Worm (Caenorhabditis elegans) whole organism, L2 larva: Measurements from ENCODE around the gene Y54F10BM.20.
A peak's percentile ranks its signal among the peaks of the same experiment; 100 is the strongest.

Source experiments
- C34F6.9 ChIP-seq: fragments of 150-350 bp; optimal IDR thresholded peaks from 2 replicates; lab custom pipeline; 2014; ENCODE audit warnings: missing biosample characterization, missing genetic modification characterization
- F13H6.1 ChIP-seq: sonication (generic microtip); optimal IDR thresholded peaks from 2 replicates; lab custom pipeline; 2016; ENCODE audit warnings: missing genetic modification characterization, missing compliant biosample characterization
- Y55F3AM.14 ChIP-seq: fragments of 200-800 bp; sonication (Bioruptor generic); optimal IDR thresholded peaks from 2 replicates; lab custom pipeline; 2018; ENCODE audit warnings: mild to moderate bottlenecking, missing genetic modification characterization, missing compliant biosample characterization
- ZK546.5 ChIP-seq: sonication (generic microtip); optimal IDR thresholded peaks from 2 replicates; lab custom pipeline; 2017; ENCODE audit warnings: missing biosample characterization, missing genetic modification characterization
- blmp-1 ChIP-seq: sonication (generic microtip); optimal IDR thresholded peaks from 2 replicates; lab custom pipeline; 2017; ENCODE audit warnings: missing genetic modification characterization, mild to moderate bottlenecking, missing compliant biosample characterization, antibody characterized with exemption, moderate library complexity; ENCODE audit not compliant: insufficient read depth
- ceh-16 ChIP-seq: fragments of 150-350 bp; optimal IDR thresholded peaks from 2 replicates; lab custom pipeline; 2014; ENCODE audit warnings: missing biosample characterization, missing genetic modification characterization
- ceh-82 ChIP-seq: fragments of 150-350 bp; optimal IDR thresholded peaks from 2 replicates; lab custom pipeline; 2014; ENCODE audit warnings: missing biosample characterization, missing genetic modification characterization
- dmd-4 ChIP-seq: sonication (generic microtip); optimal IDR thresholded peaks from 2 replicates; lab custom pipeline; 2017; ENCODE audit warnings: missing biosample characterization, missing genetic modification characterization
- egl-27 ChIP-seq: sonication (generic microtip); optimal IDR thresholded peaks from 3 replicates; lab custom pipeline; 2017; ENCODE audit warnings: missing biosample characterization, missing genetic modification reagents, missing genetic modification characterization
- fos-1 ChIP-seq: fragments of 150-350 bp; optimal IDR thresholded peaks from 2 replicates; lab custom pipeline; 2014; ENCODE audit warnings: missing biosample characterization, missing genetic modification characterization
- mab-5 ChIP-seq: fragments of 150-350 bp; optimal IDR thresholded peaks from 2 replicates; lab custom pipeline; 2014; ENCODE audit warnings: missing biosample characterization, missing genetic modification characterization
- mbf-1 ChIP-seq: sonication (generic microtip); optimal IDR thresholded peaks from 2 replicates; lab custom pipeline; 2017; ENCODE audit warnings: missing biosample characterization, missing genetic modification characterization
- nhr-129 ChIP-seq: fragments of 150-350 bp; optimal IDR thresholded peaks from 2 replicates; lab custom pipeline; 2014; ENCODE audit warnings: missing biosample characterization, missing genetic modification characterization
- nhr-237 ChIP-seq: fragments of 150-350 bp; optimal IDR thresholded peaks from 2 replicates; lab custom pipeline; 2014; ENCODE audit warnings: missing biosample characterization, missing genetic modification characterization
- nhr-25 ChIP-seq: fragments of 150-350 bp; sonication (generic microtip); optimal IDR thresholded peaks from 3 replicates; lab custom pipeline; 2014; ENCODE audit warnings: missing biosample characterization, missing genetic modification characterization
- nhr-6 ChIP-seq: fragments of 150-350 bp; optimal IDR thresholded peaks from 2 replicates; lab custom pipeline; 2014; ENCODE audit warnings: missing biosample characterization, missing genetic modification characterization
- nhr-77 ChIP-seq: fragments of 150-350 bp; optimal IDR thresholded peaks from 2 replicates; lab custom pipeline; 2014; ENCODE audit warnings: missing biosample characterization, missing genetic modification characterization
- peb-1 ChIP-seq: fragments of 150-350 bp; optimal IDR thresholded peaks from 2 replicates; lab custom pipeline; 2014; ENCODE audit warnings: missing biosample characterization, missing genetic modification characterization
- sem-4 ChIP-seq: fragments of 150-350 bp; optimal IDR thresholded peaks from 2 replicates; lab custom pipeline; 2014; ENCODE audit warnings: missing biosample characterization, missing genetic modification reagents, missing genetic modification characterization
- sma-3 ChIP-seq: sonication (generic microtip); optimal IDR thresholded peaks from 2 replicates; lab custom pipeline; 2016; ENCODE audit warnings: missing genetic modification reagents, missing genetic modification characterization, missing compliant biosample characterization
- sma-9 ChIP-seq, 2 experiments: fragments of 150-350 bp in 1 of 2; sonication (generic microtip) in 1 of 2; optimal IDR thresholded peaks; 2 replicates each; lab custom pipeline; 2014 to 2016; ENCODE audit warnings: missing genetic modification characterization in 2 of 2, mild to moderate bottlenecking in 1 of 2, missing biosample characterization in 1 of 2, missing compliant biosample characterization in 1 of 2, missing genetic modification reagents in 1 of 2, moderate library complexity in 1 of 2
- snpc-4 ChIP-seq: fragments of 150-350 bp; optimal IDR thresholded peaks from 2 replicates; lab custom pipeline; 2014; ENCODE audit warnings: missing biosample characterization, missing genetic modification characterization
- unc-39 ChIP-seq: fragments of 150-350 bp; optimal IDR thresholded peaks from 2 replicates; lab custom pipeline; 2014; ENCODE audit warnings: missing biosample characterization, missing genetic modification characterization
- unc-55 ChIP-seq: fragments of 150-350 bp; sonication (generic microtip); optimal IDR thresholded peaks from 3 replicates; lab custom pipeline; 2014; ENCODE audit warnings: missing biosample characterization, missing genetic modification reagents, missing genetic modification characterization
- unc-62 ChIP-seq: fragments of 150-350 bp; optimal IDR thresholded peaks from 2 replicates; lab custom pipeline; 2014; ENCODE audit warnings: missing biosample characterization, missing genetic modification reagents, missing genetic modification characterization
- ztf-1 ChIP-seq: fragments of 200-800 bp; sonication (Bioruptor generic); conservative IDR thresholded peaks from 2 replicates; pipeline ENCODE4 v1.3.6; 2022; ENCODE audit warnings: missing genetic modification characterization, missing compliant biosample characterization
- ztf-11 ChIP-seq: sonication (generic microtip); optimal IDR thresholded peaks from 2 replicates; lab custom pipeline; 2017; ENCODE audit warnings: missing biosample characterization, missing genetic modification characterization

Y54F10BM.20 gene

DNA sequence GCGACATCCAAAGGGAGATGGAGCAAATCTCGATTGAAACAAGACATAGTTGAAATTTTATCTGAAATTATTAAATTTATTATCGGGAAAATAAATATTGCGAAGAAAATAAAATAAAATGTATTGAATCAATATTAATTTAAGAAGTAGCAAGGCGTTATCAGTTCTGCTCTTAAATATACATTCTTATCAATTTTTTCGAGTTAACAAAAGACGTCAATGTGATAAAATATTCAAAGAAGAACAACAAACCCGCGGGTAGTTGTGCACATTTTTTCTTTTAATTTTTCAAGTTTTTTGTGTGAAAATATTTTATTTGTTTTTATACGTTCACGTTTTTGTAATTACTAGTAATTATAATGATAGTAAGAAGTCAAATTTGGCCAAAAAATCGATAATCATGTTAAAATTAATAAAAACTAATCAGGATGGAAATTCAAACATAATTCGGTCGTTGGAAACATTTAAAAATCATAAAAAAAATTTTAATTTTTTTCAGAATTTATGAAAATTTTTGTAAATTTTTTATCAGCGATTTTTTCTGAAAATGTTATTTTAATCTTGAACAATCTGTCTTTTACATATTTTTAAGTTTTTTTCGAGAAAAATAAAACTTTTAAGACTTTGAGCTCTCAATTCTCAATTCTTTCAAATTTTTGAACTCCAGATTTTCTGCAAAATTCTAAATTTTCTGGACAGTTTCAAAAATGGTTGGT is 41.9 kb upstream of the Y54F10BM.20 start, which contains the start of gene fbxa-9:
TSS of gene fbxa-9 (plus strand) at position 666 of the 716 bp plus-strand sequence.
- TF ChIP-seq sem-4, result no peak
- TF ChIP-seq nhr-237, result no peak
- TF ChIP-seq fos-1 (tag; lab: Kevin White, UChicago), result peak; percentile 58
- TF ChIP-seq sma-9 (GFP tag; optimal IDR thresholded peaks at IDR 0.05; lab: Kevin White, UChicago), result no peak
- TF ChIP-seq sma-9 (tag; optimal IDR thresholded peaks at IDR 0.05; lab: Kevin White, UChicago), result no peak

DNA sequence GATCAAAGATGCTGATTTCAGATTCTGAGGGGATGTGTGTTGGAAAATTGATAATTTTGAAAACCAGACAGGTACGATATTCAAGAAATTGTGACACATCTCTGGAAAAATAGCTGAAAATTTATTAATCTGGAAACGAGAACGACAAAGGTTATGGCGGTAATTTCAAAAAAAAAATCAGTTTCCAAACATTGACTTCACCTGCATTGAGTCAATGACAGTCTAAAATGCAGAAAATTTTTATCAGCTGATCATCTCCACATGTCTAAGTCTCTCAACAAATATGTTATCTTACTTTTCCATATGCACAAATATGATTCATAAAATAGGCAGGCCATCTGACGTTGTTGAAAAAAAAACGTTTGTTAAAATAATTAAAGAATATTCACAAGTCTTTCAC is 36.0 kb upstream of the Y54F10BM.20 start, which contains the start of gene fbxa-48:
TSS of gene fbxa-48 (minus strand) at position 101 of the 400 bp plus-strand sequence.
- TF ChIP-seq ZK546.5 (tag; lab: Kevin White, UChicago), result no peak
- peak; percentile 48 for TF ChIP-seq fos-1 (tag; lab: Kevin White, UChicago)

DNA sequence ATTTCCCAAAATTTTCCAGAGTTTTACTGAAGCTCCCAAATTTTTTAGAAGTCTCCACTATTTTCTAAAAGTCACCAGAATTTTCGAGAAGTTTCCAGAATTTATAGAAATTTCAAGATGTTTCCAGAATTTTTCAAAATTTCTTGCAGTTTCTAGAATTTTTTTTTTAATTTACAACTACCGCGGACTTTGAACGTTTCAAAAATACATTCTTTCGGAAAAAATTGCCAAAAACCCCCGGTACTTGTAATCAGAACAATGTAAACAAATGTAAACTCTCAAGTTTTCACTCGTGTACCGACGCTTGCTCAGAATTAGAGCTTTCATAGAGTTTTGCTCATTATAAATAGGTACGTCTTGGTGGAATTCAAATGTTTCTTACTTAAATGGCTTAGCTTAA is 35.3 kb upstream of the Y54F10BM.20 start, which contains the start of gene fbxa-39:
TSS of gene fbxa-39 (plus strand) at position 301 of the 400 bp plus-strand sequence.
- TF ChIP-seq unc-62, result no peak
- TF ChIP-seq unc-39 (tag; lab: Kevin White, UChicago), result no peak
- TF ChIP-seq peb-1 (tag; lab: Kevin White, UChicago), result no peak
- no peak for TF ChIP-seq Y55F3AM.14 (GFP tag; lab: Kevin White, UChicago)
- TF ChIP-seq, all 48 proteins: peak for 0

DNA sequence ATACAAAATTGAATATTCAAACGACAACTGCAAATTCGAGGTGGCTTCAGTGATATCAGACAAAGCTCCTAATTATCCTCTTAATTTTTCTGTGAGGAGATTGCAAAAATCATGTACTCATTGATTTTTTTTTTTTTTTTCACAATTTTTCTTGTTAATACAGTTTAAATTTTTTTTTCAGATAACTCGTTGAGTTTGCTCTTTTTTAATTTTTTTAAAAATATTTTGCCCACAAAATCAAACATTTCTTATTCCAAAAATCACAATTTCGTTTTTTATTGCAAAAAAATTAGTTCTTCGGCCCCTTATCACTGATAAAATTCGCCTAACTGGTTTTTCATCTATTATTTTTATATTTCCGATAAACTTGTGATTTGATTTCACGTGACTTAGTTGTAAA is 31.2 kb upstream of the Y54F10BM.20 start, which contains the start of gene Y54F10BM.21:
TSS of gene Y54F10BM.21 (plus strand) at position 301 of the 400 bp plus-strand sequence.
- TF ChIP-seq unc-62 (no peak), mab-5 (tag; lab: Kevin White, UChicago) (no peak), ztf-1 (GFP tag; lab: Robert Waterston, UW) (no peak), mbf-1 (tag; lab: Kevin White, UChicago) (no peak), sma-9 (GFP tag; optimal IDR thresholded peaks at IDR 0.05; lab: Kevin White, UChicago) (no peak), sma-9 (tag; optimal IDR thresholded peaks at IDR 0.05; lab: Kevin White, UChicago) (no peak), sma-3 (GFP tag; lab: Kevin White, UChicago) (no peak), C34F6.9 (tag; lab: Kevin White, UChicago) (no peak), Y55F3AM.14 (GFP tag; lab: Kevin White, UChicago) (no peak), F13H6.1 (no peak), blmp-1 (tag; lab: Kevin White, UChicago) (no peak), nhr-6 (tag; lab: Kevin White, UChicago) (no peak), unc-55 (GFP tag; lab: Kevin White, UChicago) (no peak)

DNA sequence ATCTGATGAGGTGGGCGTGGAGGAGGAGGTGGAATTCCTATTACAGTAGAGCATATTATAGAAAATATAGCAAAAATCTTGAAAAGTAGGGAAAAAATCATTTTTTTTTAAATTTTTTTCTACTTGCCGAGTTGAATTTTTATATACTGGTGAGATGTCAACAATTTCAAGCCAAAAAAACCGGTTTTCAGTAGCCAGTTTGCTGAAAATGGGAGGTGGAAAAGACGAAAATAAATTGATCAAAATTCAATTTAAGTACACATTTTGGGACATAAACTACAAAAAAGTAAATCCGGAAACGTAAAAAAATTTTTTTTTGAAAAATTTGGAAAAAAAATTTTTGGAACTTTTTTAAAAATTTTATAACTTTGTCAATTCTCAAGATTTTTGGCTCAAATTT is 28.6 kb upstream of the Y54F10BM.20 start, which contains the start of gene Y54F10BM.23:
TSS of gene Y54F10BM.23 (minus strand) at position 101 of the 400 bp plus-strand sequence.
- TF ChIP-seq nhr-77 (tag; lab: Kevin White, UChicago), result no peak
- TF ChIP-seq nhr-237, result no peak
- no peak for TF ChIP-seq egl-27
- TF ChIP-seq ztf-11 (tag; lab: Kevin White, UChicago), result no peak
- no peak for TF ChIP-seq ceh-82 (tag; lab: Kevin White, UChicago)
- no peak for TF ChIP-seq blmp-1 (tag; lab: Kevin White, UChicago)
- no peak for TF ChIP-seq Y55F3AM.14 (GFP tag; lab: Kevin White, UChicago)
- TF ChIP-seq ceh-16 (tag; lab: Kevin White, UChicago), result no peak
- no peak for TF ChIP-seq sem-4
- TF ChIP-seq dmd-4 (tag; lab: Kevin White, UChicago), result no peak
- TF ChIP-seq unc-39 (tag; lab: Kevin White, UChicago), result no peak
- TF ChIP-seq snpc-4 (tag; lab: Kevin White, UChicago), result no peak
- TF ChIP-seq, all 48 proteins: peak for 0

DNA sequence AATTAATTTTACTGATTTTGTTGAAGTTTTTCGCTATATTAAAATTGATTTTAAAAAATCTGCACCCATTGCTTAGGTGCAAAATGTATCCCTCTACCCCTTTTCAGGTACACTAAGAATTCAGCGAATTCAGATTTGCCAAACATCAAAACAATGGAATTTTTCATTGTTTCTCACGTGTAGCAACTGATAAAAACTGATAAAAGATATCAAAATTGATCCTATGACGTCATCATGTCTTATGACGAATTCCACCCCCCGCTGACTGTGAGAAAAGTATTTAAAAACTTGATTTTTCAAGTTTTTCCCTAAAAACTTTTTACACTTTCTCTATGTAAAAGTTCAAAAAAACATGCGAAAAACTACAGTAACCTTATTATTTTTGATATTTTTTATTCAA is 27.5 kb upstream of the Y54F10BM.20 start, which contains the start of gene Y54F10BM.22:
TSS of gene Y54F10BM.22 (plus strand) at position 331 of the 400 bp plus-strand sequence.
- TF ChIP-seq unc-55 (GFP tag; lab: Kevin White, UChicago) (no peak), sma-3 (GFP tag; lab: Kevin White, UChicago) (peak; percentile 59), nhr-25 (peak; percentile 60), Y55F3AM.14 (GFP tag; lab: Kevin White, UChicago) (no peak), F13H6.1 (no peak), nhr-129 (tag; lab: Kevin White, UChicago) (no peak)
